ENCODE assay signal across 7 worm cellular contexts in genomic region chrIV:9440880-9441336, ce11.
TF ChIP-seq lines count a peak whose summit lies in the region.

Gene idh-1 (minus strand): TSS chrIV:9441107.

TF ChIP-seq in whole organism, L1 larva, 84 proteins besides CTCF, POLR2A, EP300 and RAD21 (continues in another document):
- peak; percentile 69 for TF ChIP-seq nhr-20 (tag; optimal IDR thresholded peaks at IDR 0.05; lab: Kevin White, UChicago)
- TF ChIP-seq egl-27 (tag; optimal IDR thresholded peaks at IDR 0.05; lab: Kevin White, UChicago): no peak
- TF ChIP-seq fos-1 (tag; optimal IDR thresholded peaks at IDR 0.05; lab: Kevin White, UChicago): no peak
- TF ChIP-seq efl-1 (optimal IDR thresholded peaks at IDR 0.05; lab: Kevin White, UChicago): peak; percentile 80 to 88
- peak; percentile 87 to 98 for TF ChIP-seq efl-1 (GFP tag; optimal IDR thresholded peaks at IDR 0.05 in 1 of 2; lab: Kevin White, UChicago)
- TF ChIP-seq unc-62 (GFP tag; optimal IDR thresholded peaks at IDR 0.05; lab: Kevin White, UChicago): no peak
- peak; percentile 59 for TF ChIP-seq rnt-1 (tag; optimal IDR thresholded peaks at IDR 0.05; lab: Kevin White, UChicago)
- 0 out of 2 replicates have a peak, but pooled peaks have one; percentile 18 for TF ChIP-seq mab-9 (GFP tag; IDR thresholded peaks at IDR 0.05; lab: Robert Waterston, UW)
- no peak for TF ChIP-seq unc-98 (GFP tag; IDR thresholded peaks at IDR 0.05; lab: Robert Waterston, UW)
- no peak for TF ChIP-seq nhr-76 (tag; optimal IDR thresholded peaks at IDR 0.05; lab: Kevin White, UChicago)
- peak; percentile 16 for TF ChIP-seq tbx-2 (tag; optimal IDR thresholded peaks at IDR 0.05; lab: Kevin White, UChicago)
- TF ChIP-seq skn-1 (tag; optimal IDR thresholded peaks at IDR 0.05; lab: Kevin White, UChicago): peak; percentile 12
- peak in 1 of 2 experiments; percentile 31 for TF ChIP-seq mdl-1 (tag; optimal IDR thresholded peaks at IDR 0.05; lab: Kevin White, UChicago)

TF ChIP-seq in whole organism, L2 larva, 48 proteins besides CTCF, POLR2A, EP300 and RAD21 (continues in another document):
- TF ChIP-seq nhr-129 (tag; optimal IDR thresholded peaks at IDR 0.05; lab: Kevin White, UChicago) (peak; percentile 72), nhr-6 (tag; optimal IDR thresholded peaks at IDR 0.05; lab: Kevin White, UChicago) (no peak), C34F6.9 (tag; optimal IDR thresholded peaks at IDR 0.05; lab: Kevin White, UChicago) (peak; percentile 21), nhr-237 (tag; optimal IDR thresholded peaks at IDR 0.05; lab: Kevin White, UChicago) (no peak), gmeb-1 (tag; optimal IDR thresholded peaks at IDR 0.05; lab: Kevin White, UChicago) (peak; percentile 49), zag-1 (tag; optimal IDR thresholded peaks at IDR 0.05; lab: Kevin White, UChicago) (no peak), crh-2 (tag; optimal IDR thresholded peaks at IDR 0.05; lab: Kevin White, UChicago) (peak; percentile 0), ZK546.5 (tag; optimal IDR thresholded peaks at IDR 0.05; lab: Kevin White, UChicago) (no peak), Y55F3AM.14 (GFP tag; optimal IDR thresholded peaks at IDR 0.05; lab: Kevin White, UChicago) (no peak), elt-1 (tag; optimal IDR thresholded peaks at IDR 0.05; lab: Kevin White, UChicago) (no peak), skn-1 (tag; optimal IDR thresholded peaks at IDR 0.05; lab: Kevin White, UChicago) (no peak), nhr-25 (tag; optimal IDR thresholded peaks at IDR 0.05; lab: Kevin White, UChicago) (peak; percentile 68), elt-3 (tag; optimal IDR thresholded peaks at IDR 0.05; lab: Kevin White, UChicago) (no peak), lsy-2 (tag; optimal IDR thresholded peaks at IDR 0.05; lab: Kevin White, UChicago) (peak in 1 of 2 experiments; percentile 41)

TF ChIP-seq in whole organism, L3 larva, 47 proteins besides CTCF, POLR2A, EP300 and RAD21 (continues in another document):
- peak; percentile 25 for TF ChIP-seq pha-4 (tag; optimal IDR thresholded peaks at IDR 0.05; lab: Kevin White, UChicago)
- no peak for TF ChIP-seq lsy-12 (tag; optimal IDR thresholded peaks at IDR 0.05; lab: Kevin White, UChicago)
- no peak for TF ChIP-seq unc-62 (GFP tag; optimal IDR thresholded peaks at IDR 0.05; lab: Kevin White, UChicago)
- no peak for TF ChIP-seq unc-39 (tag; optimal IDR thresholded peaks at IDR 0.05; lab: Kevin White, UChicago)
- no peak for TF ChIP-seq mdl-1 (tag; optimal IDR thresholded peaks at IDR 0.05; lab: Kevin White, UChicago)
- peak; percentile 17 for TF ChIP-seq pqm-1 (tag; optimal IDR thresholded peaks at IDR 0.05; lab: Kevin White, UChicago)
- TF ChIP-seq fos-1 (tag; optimal IDR thresholded peaks at IDR 0.05; lab: Kevin White, UChicago): no peak
- TF ChIP-seq ama-1 (optimal IDR thresholded peaks at IDR 0.05; lab: Kevin White, UChicago): peak; percentile 89
- TF ChIP-seq fkh-2 (tag; optimal IDR thresholded peaks at IDR 0.05; lab: Kevin White, UChicago): no peak
- no peak for TF ChIP-seq fkh-10 (GFP tag; optimal IDR thresholded peaks at IDR 0.05; lab: Kevin White, UChicago)
- peak; percentile 59 for TF ChIP-seq lin-39 (tag; optimal IDR thresholded peaks at IDR 0.05; lab: Kevin White, UChicago)
- no peak for TF ChIP-seq nhr-237 (tag; optimal IDR thresholded peaks at IDR 0.05; lab: Kevin White, UChicago)
- no peak for TF ChIP-seq nhr-12 (tag; optimal IDR thresholded peaks at IDR 0.05; lab: Kevin White, UChicago)
- TF ChIP-seq skn-1 (tag; optimal IDR thresholded peaks at IDR 0.05; lab: Kevin White, UChicago): no peak

TF ChIP-seq in whole organism, L4 larva, 104 proteins besides CTCF, POLR2A, EP300 and RAD21 (continues in another document):
- TF ChIP-seq Y5F2A.4 (GFP tag; optimal IDR thresholded peaks at IDR 0.05; lab: Kevin White, UChicago) (no peak), dpl-1 (GFP tag; optimal IDR thresholded peaks at IDR 0.05; lab: Kevin White, UChicago) (peak; percentile 71), rbr-2 (tag; optimal IDR thresholded peaks at IDR 0.05; lab: Kevin White, UChicago) (peak; percentile 3), zag-1 (tag; optimal IDR thresholded peaks at IDR 0.05; lab: Kevin White, UChicago) (no peak), hlh-11 (tag; optimal IDR thresholded peaks at IDR 0.05; lab: Kevin White, UChicago) (peak; percentile 37), hlh-30 (tag; optimal IDR thresholded peaks at IDR 0.05; lab: Kevin White, UChicago; ENCODE audit: insufficient read depth) (peak; percentile 44), F44E2.7 (GFP tag; IDR thresholded peaks at IDR 0.05; lab: Robert Waterston, UW) (no peak), duxl-1 (tag; optimal IDR thresholded peaks at IDR 0.05; lab: Kevin White, UChicago; ENCODE audit: poor library complexity) (no peak), nhr-76 (tag; optimal IDR thresholded peaks at IDR 0.05; lab: Kevin White, UChicago) (no peak), nhr-237 (tag; optimal IDR thresholded peaks at IDR 0.05; lab: Kevin White, UChicago) (no peak), ceh-20 (GFP tag; IDR thresholded peaks at IDR 0.05; lab: Robert Waterston, UW) (no peak), lin-38 (GFP tag; IDR thresholded peaks at IDR 0.05; lab: Robert Waterston, UW) (peak; percentile 57), mep-1 (tag; optimal IDR thresholded peaks at IDR 0.05; lab: Kevin White, UChicago) (peak; percentile 41), lin-29 (GFP tag; IDR thresholded peaks at IDR 0.05; lab: Robert Waterston, UW) (peak; percentile 36; the same call in 1 of the 2 replicates)

TF ChIP-seq in whole organism, early embryonic, 17 proteins besides CTCF, POLR2A, EP300 and RAD21:
- TF ChIP-seq hmbx-1 (tag; optimal IDR thresholded peaks at IDR 0.05; lab: Kevin White, UChicago) (no peak), aly-1 (tag; optimal IDR thresholded peaks at IDR 0.05; lab: Kevin White, UChicago) (peak; percentile 18)

TF ChIP-seq in whole organism, late embryonic, 69 proteins besides CTCF, POLR2A, EP300 and RAD21:
- peak; percentile 14 for TF ChIP-seq tbx-2 (tag; optimal IDR thresholded peaks at IDR 0.05; lab: Kevin White, UChicago)
- TF ChIP-seq lin-11 (tag; optimal IDR thresholded peaks at IDR 0.05; lab: Kevin White, UChicago): no peak
- TF ChIP-seq ceh-31 (tag; optimal IDR thresholded peaks at IDR 0.05; lab: Kevin White, UChicago): peak; percentile 6
- TF ChIP-seq hlh-13 (GFP tag; optimal IDR thresholded peaks at IDR 0.05; lab: Kevin White, UChicago): no peak
- peak; percentile 12 for TF ChIP-seq nfya-1 (tag; optimal IDR thresholded peaks at IDR 0.05; lab: Kevin White, UChicago)
- peak; percentile 1 for TF ChIP-seq ceh-2 (tag; optimal IDR thresholded peaks at IDR 0.05; lab: Kevin White, UChicago)
- no peak for TF ChIP-seq elt-2 (tag; optimal IDR thresholded peaks at IDR 0.05; lab: Kevin White, UChicago)

TF ChIP-seq in whole organism, young adult, 124 proteins besides CTCF, POLR2A, EP300 and RAD21 (continues in another document):
- TF ChIP-seq lsl-1 (GFP tag; optimal IDR thresholded peaks at IDR 0.05; lab: Kevin White, UChicago) (peak; percentile 74), ceh-27 (GFP tag; optimal IDR thresholded peaks at IDR 0.05; lab: Kevin White, UChicago) (peak; percentile 11), bed-1 (GFP tag; IDR thresholded peaks at IDR 0.05; lab: Robert Waterston, UW) (no peak), B0019.2 (GFP tag; conservative IDR thresholded peaks at IDR 0.05; lab: Robert Waterston, UW) (peak; percentile 66; the same call in 1 of the 2 replicates), B0261.1 (tag; optimal IDR thresholded peaks at IDR 0.05; lab: Kevin White, UChicago) (no peak), F33H1.4 (GFP tag; IDR thresholded peaks at IDR 0.05; lab: Robert Waterston, UW) (peak; percentile 71), let-526 (GFP tag; IDR thresholded peaks at IDR 0.05; lab: Robert Waterston, UW) (no peak), hmg-1.2 (GFP tag; IDR thresholded peaks at IDR 0.05; lab: Robert Waterston, UW) (peak; percentile 58), gei-17 (GFP tag; optimal IDR thresholded peaks at IDR 0.05; lab: Kevin White, UChicago) (no peak), B0035.1 (tag; optimal IDR thresholded peaks at IDR 0.05; lab: Kevin White, UChicago) (no peak), him-1 (tag; optimal IDR thresholded peaks at IDR 0.05; lab: Kevin White, UChicago) (no peak), tbx-9 (tag; optimal IDR thresholded peaks at IDR 0.05; lab: Kevin White, UChicago; ENCODE audit: borderline replicate concordance) (peak; percentile 23), unc-62 (GFP tag; optimal IDR thresholded peaks at IDR 0.05; lab: Kevin White, UChicago) (no peak), chd-7 (tag; optimal IDR thresholded peaks at IDR 0.05; lab: Kevin White, UChicago) (no peak), nhr-90 (tag; optimal IDR thresholded peaks at IDR 0.05; lab: Kevin White, UChicago) (no peak), sdz-38 (tag; optimal IDR thresholded peaks at IDR 0.05; lab: Kevin White, UChicago) (no peak), F37B4.10 (GFP tag; IDR thresholded peaks at IDR 0.05; lab: Robert Waterston, UW) (no peak), F23B12.7 (tag; optimal IDR thresholded peaks at IDR 0.05; lab: Kevin White, UChicago; ENCODE audit: insufficient read depth) (peak; percentile 9), F57A8.1 (GFP tag; optimal IDR thresholded peaks at IDR 0.05; lab: Kevin White, UChicago) (no peak), rec-8 (tag; optimal IDR thresholded peaks at IDR 0.05; lab: Kevin White, UChicago) (no peak), attf-3 (GFP tag; conservative IDR thresholded peaks at IDR 0.05; lab: Robert Waterston, UW) (no peak), ceh-91 (GFP tag; IDR thresholded peaks at IDR 0.05; lab: Robert Waterston, UW) (peak; percentile 85), K11D2.4 (GFP tag; IDR thresholded peaks at IDR 0.05; lab: Robert Waterston, UW) (no peak), mxl-1 (tag; optimal IDR thresholded peaks at IDR 0.05; lab: Kevin White, UChicago) (no peak), zim-3 (tag; optimal IDR thresholded peaks at IDR 0.05; lab: Kevin White, UChicago) (peak; percentile 42), nhr-179 (tag; optimal IDR thresholded peaks at IDR 0.05; lab: Kevin White, UChicago) (no peak), F39B2.1 (GFP tag; IDR thresholded peaks at IDR 0.05; lab: Robert Waterston, UW) (no peak), madf-3 (GFP tag; IDR thresholded peaks at IDR 0.05; lab: Robert Waterston, UW) (0 out of 2 replicates have a peak, but pooled peaks have one; percentile 55), akir-1 (GFP tag; optimal IDR thresholded peaks at IDR 0.05; lab: Kevin White, UChicago) (no peak), cebp-1 (GFP tag; IDR thresholded peaks at IDR 0.05; lab: Robert Waterston, UW) (no peak), cebp-1 (tag; optimal IDR thresholded peaks at IDR 0.05; lab: Kevin White, UChicago) (peak; percentile 36), nfya-1 (tag; optimal IDR thresholded peaks at IDR 0.05; lab: Kevin White, UChicago; ENCODE audit: borderline replicate concordance, insufficient read depth) (no peak), sea-2 (GFP tag; IDR thresholded peaks at IDR 0.05; lab: Robert Waterston, UW) (no peak), somi-1 (GFP tag; optimal IDR thresholded peaks at IDR 0.05; lab: Kevin White, UChicago) (peak; percentile 58), nfya-2 (GFP tag; IDR thresholded peaks at IDR 0.05; lab: Robert Waterston, UW) (no peak), K12H6.12 (tag; optimal IDR thresholded peaks at IDR 0.05; lab: Kevin White, UChicago) (no peak)
